Worm (Caenorhabditis elegans) whole organism, L1 larva: ENCODE data around the gene lec-6.

Experiments used
- F16B12.6 ChIP-seq: fragments of 150-350 bp; optimal IDR thresholded peaks from 2 replicates; lab custom pipeline; 2014; ENCODE audit warnings: missing biosample characterization, missing genetic modification characterization
- alr-1 ChIP-seq: fragments of 200-800 bp; sonication (Bioruptor generic); optimal IDR thresholded peaks from 2 replicates; lab custom pipeline; 2018; ENCODE audit warnings: borderline replicate concordance, mild to moderate bottlenecking, missing genetic modification characterization, missing compliant biosample characterization
- ama-1 ChIP-seq: fragments of 150-350 bp; optimal IDR thresholded peaks from 2 replicates; lab custom pipeline; 2014
- blmp-1 ChIP-seq: fragments of 150-350 bp; optimal IDR thresholded peaks from 2 replicates; lab custom pipeline; 2014; ENCODE audit warnings: missing biosample characterization, missing genetic modification characterization
- ces-1 ChIP-seq: fragments of 150-350 bp; optimal IDR thresholded peaks from 2 replicates; lab custom pipeline; 2014; ENCODE audit warnings: missing biosample characterization, missing genetic modification reagents, missing genetic modification characterization
- isw-1 ChIP-seq: fragments of 200-800 bp; sonication (Bioruptor generic); IDR thresholded peaks from 2 replicates; pipeline ENCODE4 v1.3.6; 2022; ENCODE audit warnings: missing genetic modification characterization, missing compliant biosample characterization
- jun-1 ChIP-seq: fragments of 150-350 bp; optimal IDR thresholded peaks from 2 replicates; lab custom pipeline; 2014; ENCODE audit warnings: missing biosample characterization, missing genetic modification reagents, missing genetic modification characterization
- lin-35 ChIP-seq, 2 experiments: fragments of 150-350 bp; optimal IDR thresholded peaks; 2 replicates each; lab custom pipeline; 2014; ENCODE audit warnings: missing biosample characterization in 2 of 2, missing genetic modification characterization in 2 of 2, missing genetic modification reagents in 2 of 2
- nhr-77 ChIP-seq: fragments of 150-350 bp; optimal IDR thresholded peaks from 2 replicates; lab custom pipeline; 2014; ENCODE audit warnings: missing biosample characterization, missing genetic modification characterization
- nhr-90 ChIP-seq: sonication (generic microtip); optimal IDR thresholded peaks from 2 replicates; lab custom pipeline; 2016; ENCODE audit warnings: mild to moderate bottlenecking, missing genetic modification characterization, missing compliant biosample characterization; ENCODE audit not compliant: poor library complexity

ce11 chrIII:568815-569214 lies 31.4 kb downstream of the lec-6 start:
- TF ChIP-seq jun-1 (tag; lab: Kevin White, UChicago) (no peak), F16B12.6 (tag; lab: Kevin White, UChicago) (no peak), lin-35 (GFP tag; optimal IDR thresholded peaks at IDR 0.05; lab: Kevin White, UChicago) (no peak), blmp-1 (tag; lab: Kevin White, UChicago) (peak; percentile 85), isw-1 (GFP tag; lab: Robert Waterston, UW) (no peak), alr-1 (no peak), nhr-77 (tag; lab: Kevin White, UChicago) (no peak), nhr-90 (tag; lab: Kevin White, UChicago) (no peak), ces-1 (GFP tag; lab: Kevin White, UChicago) (no peak), ama-1 (lab: Kevin White, UChicago) (no peak)
